Fruit fly (Drosophila melanogaster) S2 (cell line): Measurements from ENCODE around the gene Jhbp3.
A peak's percentile ranks its signal among the peaks of the same experiment; 100 is the strongest.

Source experiments
- CG8478 ChIP-seq: fragments of >200 bp; optimal IDR thresholded peaks from 2 replicates; lab custom pipeline; 2018
- CTCF ChIP-seq, 2 experiments: fragments of >200 bp; optimal IDR thresholded peaks; 2 replicates each; lab custom pipeline; 2018

Jhbp3 gene

dm6 chr3R:4980069-4980797 lies 25.2 kb upstream of the Jhbp3 start:
- no peak for TF ChIP-seq CG8478 (lab: Kevin White, UChicago)
- no peak for TF ChIP-seq CTCF (optimal IDR thresholded peaks at IDR 0.05; lab: Kevin White, UChicago)

- TF ChIP-seq CG8478 (lab: Kevin White, UChicago), result no peak
- no peak for TF ChIP-seq CTCF (optimal IDR thresholded peaks at IDR 0.05; lab: Kevin White, UChicago)
Observed at dm6 chr3R:4979143-4979728, 24.2 kb upstream of the Jhbp3 start.

- TF ChIP-seq CTCF (optimal IDR thresholded peaks at IDR 0.05; lab: Kevin White, UChicago), result no peak
- TF ChIP-seq CG8478 (lab: Kevin White, UChicago), result no peak
Observed at dm6 chr3R:4978256-4979021, 23.4 kb upstream of the Jhbp3 start.

DNA sequence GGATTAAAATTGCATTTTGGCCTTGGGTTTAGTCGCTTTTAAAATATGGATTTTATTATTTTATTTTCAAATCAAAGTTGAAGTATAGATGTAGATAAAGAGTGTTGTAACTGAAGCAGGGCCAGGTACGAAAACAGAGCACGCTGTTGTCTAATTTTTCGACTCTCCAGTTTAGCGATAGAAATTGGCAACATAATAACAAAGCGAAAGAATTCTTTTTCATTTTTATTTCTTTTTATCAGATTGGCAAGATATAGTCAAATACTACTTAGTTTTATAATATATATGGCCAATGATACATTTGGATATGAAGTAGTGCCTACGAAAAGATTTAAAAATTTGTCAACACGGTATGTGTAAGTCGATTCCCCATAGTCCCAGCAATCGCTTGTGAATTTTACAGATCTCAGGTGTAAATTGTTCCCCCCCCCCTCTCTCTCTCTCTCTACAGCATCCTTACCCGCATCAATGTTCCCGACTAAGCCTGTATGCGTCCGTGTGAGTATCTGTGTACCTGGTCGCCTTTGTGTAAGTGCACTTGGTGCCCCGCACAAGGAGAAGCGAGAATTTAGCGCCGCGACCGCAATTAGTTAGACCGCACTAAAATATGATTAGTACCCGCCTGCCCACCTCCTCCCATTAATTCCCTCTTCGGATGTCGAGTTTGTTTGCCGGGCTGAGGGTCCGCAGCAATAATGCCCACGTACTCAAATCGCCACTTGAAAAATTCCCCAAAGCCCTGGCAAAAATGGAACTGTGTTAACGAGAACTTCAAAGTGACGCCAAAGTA lies 21.0 kb upstream of the Jhbp3 start:
- no peak for TF ChIP-seq CG8478 (lab: Kevin White, UChicago)
- no peak for TF ChIP-seq CTCF (optimal IDR thresholded peaks at IDR 0.05; lab: Kevin White, UChicago)

DNA sequence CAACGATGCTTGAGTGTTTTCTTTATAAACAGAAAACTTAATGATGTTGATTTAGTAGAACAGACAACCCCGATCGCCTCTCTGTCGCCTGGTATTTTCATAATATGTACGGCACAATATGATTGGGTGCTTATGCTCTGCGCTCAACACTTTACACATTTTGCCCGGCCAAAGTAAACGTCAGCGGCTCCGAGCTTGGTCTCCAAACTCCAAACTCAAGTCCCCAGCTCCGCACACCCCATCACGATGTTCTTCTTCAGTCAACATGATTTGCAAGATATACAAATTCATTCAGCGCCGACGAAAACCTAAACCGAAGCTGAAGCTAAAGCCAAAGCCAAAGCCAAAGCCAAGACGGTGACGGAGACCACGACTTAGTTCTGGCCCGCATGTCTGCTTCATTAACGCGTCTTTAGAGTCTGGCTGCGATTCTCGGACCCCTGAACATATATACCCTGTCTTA lies 20.3 kb upstream of the Jhbp3 start:
- TF ChIP-seq CG8478 (lab: Kevin White, UChicago), result no peak
- TF ChIP-seq CTCF (optimal IDR thresholded peaks at IDR 0.05; lab: Kevin White, UChicago), result no peak

- no peak for TF ChIP-seq CG8478 (lab: Kevin White, UChicago)
- no peak for TF ChIP-seq CTCF (optimal IDR thresholded peaks at IDR 0.05; lab: Kevin White, UChicago)
Observed at dm6 chr3R:4974514-4975314, 19.7 kb upstream of the Jhbp3 start.

- TF ChIP-seq CG8478 (lab: Kevin White, UChicago) (no peak), CTCF (optimal IDR thresholded peaks at IDR 0.05; lab: Kevin White, UChicago) (no peak)
Observed at dm6 chr3R:4973762-4974369, 18.8 kb upstream of the Jhbp3 start.

dm6 chr3R:4972961-4973595 lies 18.0 kb upstream of the Jhbp3 start:
- no peak for TF ChIP-seq CG8478 (lab: Kevin White, UChicago)
- TF ChIP-seq CTCF (optimal IDR thresholded peaks at IDR 0.05; lab: Kevin White, UChicago), result peak; percentile 55 to 66

DNA sequence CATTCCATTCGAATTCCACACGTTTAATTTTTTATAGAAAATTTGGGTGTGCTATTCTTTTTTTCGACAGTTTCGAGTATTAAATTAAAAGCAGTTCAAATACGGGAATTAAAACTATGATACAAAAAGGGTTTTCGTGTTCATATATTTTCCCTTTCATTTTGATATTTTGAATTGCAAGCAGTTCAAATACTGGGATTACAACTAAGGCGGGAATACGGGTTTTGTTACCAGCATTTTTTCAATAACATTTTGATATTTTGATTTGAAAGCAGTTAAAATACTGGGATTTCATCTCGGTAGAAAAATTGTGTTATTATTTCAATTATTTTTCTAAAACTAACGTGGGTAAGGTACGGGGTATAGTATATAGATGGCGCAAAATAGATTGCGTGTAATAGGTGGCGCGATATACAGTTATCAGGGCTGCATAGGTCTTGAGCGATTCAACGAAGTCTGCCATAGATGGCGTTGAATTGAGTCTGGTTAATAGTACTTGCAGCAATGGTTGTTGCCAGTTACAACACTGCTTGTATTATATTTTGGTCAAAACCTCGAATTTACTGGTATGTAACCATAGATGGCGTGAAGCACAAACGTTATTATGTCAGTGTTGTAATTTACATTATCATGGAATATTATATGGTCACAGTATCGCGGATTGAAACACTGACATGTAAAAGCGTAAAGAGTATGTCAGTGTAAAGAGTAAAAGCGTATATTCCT lies 15.5 kb upstream of the Jhbp3 start:
- TF ChIP-seq CTCF (optimal IDR thresholded peaks at IDR 0.05; lab: Kevin White, UChicago), result peak; percentile 100
- no peak for TF ChIP-seq CG8478 (lab: Kevin White, UChicago)

DNA sequence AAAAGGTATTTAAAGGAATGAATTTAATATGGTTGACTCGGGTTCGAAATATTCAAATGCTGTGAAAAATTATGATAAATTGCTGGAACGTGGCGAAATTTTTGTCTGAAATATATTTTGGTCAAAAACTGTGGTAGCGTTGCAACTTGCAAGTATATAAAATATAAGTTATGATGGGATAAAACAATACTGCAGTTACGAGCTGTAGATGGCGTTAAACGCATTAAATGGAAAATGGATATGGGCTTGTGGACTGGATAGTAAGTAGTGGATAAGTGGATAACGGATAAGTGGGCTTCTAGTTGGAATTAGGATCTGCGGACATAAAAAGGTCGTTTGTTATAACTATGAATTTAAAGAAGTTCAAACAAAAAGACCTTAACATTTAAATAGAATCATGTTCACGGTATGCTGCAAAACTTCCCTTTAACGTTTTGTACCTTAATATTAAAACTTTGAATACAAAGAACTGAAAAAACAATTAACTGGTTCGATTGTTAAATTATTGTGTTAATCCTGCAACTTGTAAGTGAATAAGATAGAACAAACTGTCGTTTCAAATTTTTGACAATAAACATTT lies 14.2 kb upstream of the Jhbp3 start:
- TF ChIP-seq CTCF (optimal IDR thresholded peaks at IDR 0.05; lab: Kevin White, UChicago) (peak; percentile 91 to 93), CG8478 (lab: Kevin White, UChicago) (no peak)

dm6 chr3R:4967281-4967680 lies 12.2 kb upstream of the Jhbp3 start:
- no peak for TF ChIP-seq CTCF (optimal IDR thresholded peaks at IDR 0.05; lab: Kevin White, UChicago)
- TF ChIP-seq CG8478 (lab: Kevin White, UChicago), result no peak
